Fruit fly (Drosophila melanogaster) whole organism, prepupa: ENCODE results near the gene CG43245.

Experiments
- Eip93F ChIP-seq: fragments of 200-800 bp; sonication (Bioruptor generic); optimal IDR thresholded peaks from 2 replicates; lab custom pipeline; 2016; ENCODE audit warnings: missing biosample characterization, mild to moderate bottlenecking, missing genetic modification characterization
- Hr4 ChIP-seq: fragments of 200-800 bp; sonication (Bioruptor generic); optimal IDR thresholded peaks from 3 replicates; lab custom pipeline; 2016; ENCODE audit warnings: missing biosample characterization, missing genetic modification characterization
- dsx ChIP-seq: fragments of 200-800 bp; optimal IDR thresholded peaks from 3 replicates; lab custom pipeline; 2019; ENCODE audit warnings: missing biosample characterization, mild to moderate bottlenecking, missing genetic modification characterization, moderate library complexity; ENCODE audit not compliant: poor library complexity, severe bottlenecking
- ss ChIP-seq, 2 experiments: fragments of 200-800 bp; sonication (Bioruptor generic); optimal IDR thresholded peaks; 2 replicates in 1 of 2; 3 replicates in 1 of 2; lab custom pipeline; 2017 to 2018; ENCODE audit warnings: mild to moderate bottlenecking in 2 of 2, missing biosample characterization in 2 of 2, missing genetic modification characterization in 2 of 2, moderate library complexity in 1 of 2

- TF ChIP-seq Eip93F (no peak), ss (GFP tag; optimal IDR thresholded peaks at IDR 0.05; lab: Kevin White, UChicago) (no peak), dsx (GFP tag; lab: Kevin White, UChicago) (peak; percentile 12), Hr4 (peak; percentile 12)
Observed at dm6 chr3L:10772527-10773184, 931 bp downstream of the CG43245 start.
